Worm (Caenorhabditis elegans) whole organism, late embryonic: ENCODE data around the gene F58E2.2.
"Not testable (repeated sequence)": the region's sequence is repeated elsewhere in the genome, so short reads cannot be mapped to it uniquely, and the experiment has no call there.

Experiments used
- C38D4.7 ChIP-seq: fragments of 200-800 bp; sonication (Bioruptor generic); optimal IDR thresholded peaks from 2 replicates; lab custom pipeline; 2018; ENCODE audit warnings: mild to moderate bottlenecking, missing genetic modification characterization, moderate library complexity, missing compliant biosample characterization
- K09A11.1 ChIP-seq: sonication (generic microtip); optimal IDR thresholded peaks from 2 replicates; lab custom pipeline; 2017; ENCODE audit warnings: antibody characterized with exemption, mild to moderate bottlenecking, missing genetic modification characterization, missing compliant biosample characterization; ENCODE audit not compliant: insufficient read depth
- T23F11.4 ChIP-seq: fragments of 200-800 bp; sonication (Bioruptor generic); optimal IDR thresholded peaks from 2 replicates; lab custom pipeline; 2018; ENCODE audit warnings: mild to moderate bottlenecking, missing genetic modification characterization, missing compliant biosample characterization
- ceh-14 ChIP-seq: sonication (generic microtip); optimal IDR thresholded peaks from 2 replicates; lab custom pipeline; 2016; ENCODE audit warnings: missing genotype, missing genetic modification characterization, missing compliant biosample characterization
- ceh-18 ChIP-seq: sonication (generic microtip); optimal IDR thresholded peaks from 2 replicates; lab custom pipeline; 2016; ENCODE audit warnings: missing genetic modification characterization, missing compliant biosample characterization
- ceh-19 ChIP-seq: fragments of 200-800 bp; sonication (Bioruptor generic); optimal IDR thresholded peaks from 2 replicates; lab custom pipeline; 2018; ENCODE audit warnings: mild to moderate bottlenecking, missing genetic modification characterization, missing compliant biosample characterization
- ceh-2 ChIP-seq: sonication (generic microtip); optimal IDR thresholded peaks from 2 replicates; lab custom pipeline; 2016; ENCODE audit warnings: missing genotype, missing genetic modification characterization, missing compliant biosample characterization
- ceh-34 ChIP-seq: sonication (generic microtip); optimal IDR thresholded peaks from 2 replicates; lab custom pipeline; 2016; ENCODE audit warnings: mild to moderate bottlenecking, missing genetic modification characterization, missing compliant biosample characterization
- ceh-45 ChIP-seq: fragments of 200-800 bp; sonication (Bioruptor generic); IDR thresholded peaks from 2 replicates; pipeline ENCODE4 v1.3.6; 2022; ENCODE audit warnings: missing genetic modification reagents, missing genetic modification characterization, missing compliant biosample characterization
- ceh-48 ChIP-seq: sonication (generic microtip); optimal IDR thresholded peaks from 2 replicates; lab custom pipeline; 2016; ENCODE audit warnings: missing genetic modification characterization, inconsistent platforms, missing compliant biosample characterization
- ceh-9 ChIP-seq: sonication (generic microtip); optimal IDR thresholded peaks from 2 replicates; lab custom pipeline; 2016; ENCODE audit warnings: mild to moderate bottlenecking, missing genetic modification characterization, inconsistent platforms, missing compliant biosample characterization
- dmd-4 ChIP-seq: sonication (generic microtip); optimal IDR thresholded peaks from 2 replicates; lab custom pipeline; 2016; ENCODE audit warnings: borderline replicate concordance, missing genetic modification characterization, missing compliant biosample characterization
- dve-1 ChIP-seq: sonication (generic microtip); optimal IDR thresholded peaks from 2 replicates; lab custom pipeline; 2017; ENCODE audit warnings: antibody characterized with exemption, mild to moderate bottlenecking, missing genetic modification characterization, missing compliant biosample characterization
- elt-2 ChIP-seq: sonication (generic microtip); optimal IDR thresholded peaks from 2 replicates; lab custom pipeline; 2016; ENCODE audit warnings: missing genetic modification reagents, missing genetic modification characterization, missing compliant biosample characterization
- elt-4 ChIP-seq: sonication (generic microtip); optimal IDR thresholded peaks from 2 replicates; lab custom pipeline; 2016; ENCODE audit warnings: missing genetic modification characterization, missing compliant biosample characterization
- ets-4 ChIP-seq: sonication (generic microtip); optimal IDR thresholded peaks from 2 replicates; lab custom pipeline; 2016; ENCODE audit warnings: missing genetic modification characterization, missing compliant biosample characterization
- eyg-1 ChIP-seq: sonication (generic microtip); optimal IDR thresholded peaks from 2 replicates; lab custom pipeline; 2016; ENCODE audit warnings: missing genotype, missing genetic modification characterization, missing compliant biosample characterization
- fax-1 ChIP-seq: sonication (generic microtip); optimal IDR thresholded peaks from 2 replicates; lab custom pipeline; 2016; ENCODE audit warnings: missing genotype, missing genetic modification characterization, missing compliant biosample characterization
- gmeb-2 ChIP-seq: sonication (generic microtip); optimal IDR thresholded peaks from 2 replicates; lab custom pipeline; 2016; ENCODE audit warnings: missing genetic modification characterization, inconsistent platforms, missing compliant biosample characterization
- hlh-6 ChIP-seq: sonication (generic microtip); optimal IDR thresholded peaks from 2 replicates; lab custom pipeline; 2016; ENCODE audit warnings: missing genotype, missing genetic modification characterization, missing compliant biosample characterization
- lin-11 ChIP-seq: fragments of 200-800 bp; sonication (Bioruptor generic); optimal IDR thresholded peaks from 2 replicates; lab custom pipeline; 2018; ENCODE audit warnings: mild to moderate bottlenecking, missing genetic modification characterization, missing compliant biosample characterization
- madf-2 ChIP-seq: sonication (generic microtip); optimal IDR thresholded peaks from 2 replicates; lab custom pipeline; 2017; ENCODE audit warnings: missing genetic modification characterization, missing compliant biosample characterization
- nfya-1 ChIP-seq: sonication (generic microtip); optimal IDR thresholded peaks from 2 replicates; lab custom pipeline; 2017; ENCODE audit warnings: missing genetic modification characterization, mild to moderate bottlenecking, missing compliant biosample characterization, antibody characterized with exemption, moderate library complexity
- nhr-11 ChIP-seq: fragments of 150-350 bp; optimal IDR thresholded peaks from 2 replicates; lab custom pipeline; 2014; ENCODE audit warnings: missing biosample characterization, missing genetic modification characterization
- nhr-232 ChIP-seq: sonication (generic microtip); optimal IDR thresholded peaks from 2 replicates; lab custom pipeline; 2016; ENCODE audit warnings: missing genetic modification characterization, missing compliant biosample characterization
- pha-4 ChIP-seq: fragments of 150-350 bp; optimal IDR thresholded peaks from 2 replicates; lab custom pipeline; 2018; ENCODE audit warnings: missing biosample characterization, missing genetic modification reagents, missing genetic modification characterization
- pqm-1 ChIP-seq: sonication (generic microtip); optimal IDR thresholded peaks from 2 replicates; lab custom pipeline; 2016; ENCODE audit warnings: missing genetic modification characterization, missing compliant biosample characterization
- pros-1 ChIP-seq: fragments of 150-350 bp; optimal IDR thresholded peaks from 2 replicates; lab custom pipeline; 2014; ENCODE audit warnings: missing biosample characterization, missing genetic modification reagents, missing genetic modification characterization
- sdc-2 ChIP-seq: sonication (generic microtip); optimal IDR thresholded peaks from 2 replicates; lab custom pipeline; 2016; ENCODE audit warnings: missing genotype, missing genetic modification characterization, missing compliant biosample characterization
- sox-2 ChIP-seq: fragments of 200-800 bp; sonication (Bioruptor generic); IDR thresholded peaks from 2 replicates; pipeline ENCODE4 v1.3.6; 2022; ENCODE audit warnings: missing genetic modification reagents, missing genetic modification characterization, missing compliant biosample characterization
- tbx-7 ChIP-seq: sonication (generic microtip); optimal IDR thresholded peaks from 2 replicates; lab custom pipeline; 2016; ENCODE audit warnings: missing genotype, missing genetic modification characterization, missing compliant biosample characterization
- ttx-3 ChIP-seq: sonication (generic microtip); optimal IDR thresholded peaks from 2 replicates; lab custom pipeline; 2016; ENCODE audit warnings: missing genetic modification reagents, missing genetic modification characterization, missing compliant biosample characterization
- unc-3 ChIP-seq, 2 experiments: fragments of 200-800 bp in 1 of 2; sonication (Bioruptor generic) in 1 of 2; sonication (generic microtip) in 1 of 2; conservative IDR thresholded peaks in 1 of 2; optimal IDR thresholded peaks in 1 of 2; 2 replicates each; pipeline versions ENCODE4 v1.3.6 to Lab custom; 2016 to 2022; ENCODE audit warnings: missing compliant biosample characterization in 2 of 2, missing genetic modification characterization in 2 of 2, missing genetic modification reagents in 1 of 2
- unc-42 ChIP-seq: sonication (generic microtip); optimal IDR thresholded peaks from 2 replicates; lab custom pipeline; 2016; ENCODE audit warnings: missing genotype, missing genetic modification characterization, missing compliant biosample characterization

Gene F58E2.2

ce11 chrIV:3469742-3470141, at the start of gene F58E2.2:
Gene F58E2.2, plus strand, starts transcription at chrIV:3470042.
- TF ChIP-seq elt-4 (tag; lab: Kevin White, UChicago) (no peak), C38D4.7 (GFP tag; lab: Kevin White, UChicago) (no peak), eyg-1 (tag; lab: Kevin White, UChicago) (no peak)
- TF ChIP-seq, all 69 proteins: peak for 0

- no peak for TF ChIP-seq nhr-11
- TF ChIP-seq ceh-9 (tag; lab: Kevin White, UChicago) = no peak
- TF ChIP-seq ceh-45 = no peak
- no peak for TF ChIP-seq nhr-232 (tag; lab: Kevin White, UChicago)
- no peak for TF ChIP-seq unc-42 (tag; lab: Kevin White, UChicago)
- no peak for TF ChIP-seq ceh-48 (tag; lab: Kevin White, UChicago)
- TF ChIP-seq unc-3 (GFP tag; conservative IDR thresholded peaks at IDR 0.05; lab: Robert Waterston, UW) = no peak
- TF ChIP-seq unc-3 (tag; optimal IDR thresholded peaks at IDR 0.05; lab: Kevin White, UChicago) = no peak
- no peak for TF ChIP-seq K09A11.1 (tag; lab: Kevin White, UChicago)
Observed at ce11 chrIV:3422516-3422915, 47.3 kb upstream of the F58E2.2 start, which contains the start of gene C04C3.6. Gene C04C3.6, minus strand, starts transcription at chrIV:3422616.

- TF ChIP-seq elt-2 (tag; lab: Kevin White, UChicago) (no peak), fax-1 (tag; lab: Kevin White, UChicago) (no peak), pha-4 (tag; lab: Kevin White, UChicago) (no peak), pqm-1 (no peak), madf-2 (tag; lab: Kevin White, UChicago) (no peak), pros-1 (tag; lab: Kevin White, UChicago) (no peak), sox-2 (GFP tag; lab: Robert Waterston, UW) (no peak), ets-4 (tag; lab: Kevin White, UChicago) (no peak), nfya-1 (tag; lab: Kevin White, UChicago) (no peak), T23F11.4 (GFP tag; lab: Kevin White, UChicago) (no peak), ceh-19 (no peak), dve-1 (tag; lab: Kevin White, UChicago) (no peak), ceh-48 (tag; lab: Kevin White, UChicago) (no peak), ceh-14 (tag; lab: Kevin White, UChicago) (no peak), ceh-2 (tag; lab: Kevin White, UChicago) (no peak), ttx-3 (no peak), eyg-1 (tag; lab: Kevin White, UChicago) (no peak), ceh-34 (tag; lab: Kevin White, UChicago) (no peak), hlh-6 (tag; lab: Kevin White, UChicago) (no peak)
Observed at ce11 chrIV:3428434-3428950, 41.4 kb upstream of the F58E2.2 start, which contains the start of the genes C04C3.9 and srz-60. Gene C04C3.9, minus strand, starts transcription at chrIV:3428534. Gene srz-60, plus strand, starts transcription at chrIV:3428900.

- TF ChIP-seq C38D4.7 (GFP tag; lab: Kevin White, UChicago); nhr-232 (tag; lab: Kevin White, UChicago); gmeb-2 (tag; lab: Kevin White, UChicago): not testable (repeated sequence)
Observed at ce11 chrIV:3433387-3433786, 36.5 kb upstream of the F58E2.2 start, which contains the start of gene C04C3.7. Gene C04C3.7, minus strand, starts transcription at chrIV:3433487.

- TF ChIP-seq ceh-19 (no peak), ttx-3 (no peak), tbx-7 (no peak), ceh-45 (no peak), hlh-6 (tag; lab: Kevin White, UChicago) (no peak), ceh-2 (tag; lab: Kevin White, UChicago) (no peak), sdc-2 (no peak), fax-1 (tag; lab: Kevin White, UChicago) (no peak), unc-42 (tag; lab: Kevin White, UChicago) (no peak), dve-1 (tag; lab: Kevin White, UChicago) (no peak), ceh-48 (tag; lab: Kevin White, UChicago) (no peak), ceh-18 (tag; lab: Kevin White, UChicago) (no peak), pqm-1 (no peak), dmd-4 (tag; lab: Kevin White, UChicago) (no peak), lin-11 (no peak), eyg-1 (tag; lab: Kevin White, UChicago) (no peak)
Observed at ce11 chrIV:3436021-3436420, 33.8 kb upstream of the F58E2.2 start, which contains the start of gene srz-32. Gene srz-32, plus strand, starts transcription at chrIV:3436321.
